Worm (Caenorhabditis elegans) whole organism, L1 larva: ENCODE measurements around the gene inpp-1.

Source experiments
- C04F5.9 ChIP-seq: sonication (generic microtip); optimal IDR thresholded peaks from 2 replicates; lab custom pipeline; 2016; ENCODE audit warnings: missing genetic modification characterization, missing compliant biosample characterization
- C16A3.4 ChIP-seq: fragments of 150-350 bp; optimal IDR thresholded peaks from 2 replicates; lab custom pipeline; 2014; ENCODE audit warnings: missing biosample characterization, missing genetic modification characterization
- ama-1 ChIP-seq: fragments of 150-350 bp; optimal IDR thresholded peaks from 2 replicates; lab custom pipeline; 2014
- blmp-1 ChIP-seq: fragments of 150-350 bp; optimal IDR thresholded peaks from 2 replicates; lab custom pipeline; 2014; ENCODE audit warnings: missing biosample characterization, missing genetic modification characterization
- efl-1 ChIP-seq, 4 experiments: fragments of 150-350 bp; optimal IDR thresholded peaks in 3 of 4; peaks in 1 of 4; 1 replicate in 1 of 4; 2 replicates in 3 of 4; lab custom pipeline; 2014; ENCODE audit warnings: missing biosample characterization in 2 of 4, missing genetic modification characterization in 2 of 4, missing genetic modification reagents in 2 of 4
- fkh-10 ChIP-seq: sonication (generic microtip); optimal IDR thresholded peaks from 2 replicates; lab custom pipeline; 2017; ENCODE audit warnings: missing biosample characterization, missing genetic modification reagents, missing genetic modification characterization
- fkh-4 ChIP-seq: sonication (generic microtip); optimal IDR thresholded peaks from 2 replicates; lab custom pipeline; 2016; ENCODE audit warnings: missing compliant biosample characterization, missing genetic modification characterization, borderline replicate concordance
- jun-1 ChIP-seq: fragments of 150-350 bp; optimal IDR thresholded peaks from 2 replicates; lab custom pipeline; 2014; ENCODE audit warnings: missing biosample characterization, missing genetic modification reagents, missing genetic modification characterization
- lin-15B ChIP-seq: fragments of 150-350 bp; sonication (generic microtip); optimal IDR thresholded peaks from 3 replicates; lab custom pipeline; 2014; ENCODE audit warnings: missing biosample characterization, missing genetic modification characterization
- lin-35 ChIP-seq, 2 experiments: fragments of 150-350 bp; optimal IDR thresholded peaks; 2 replicates each; lab custom pipeline; 2014; ENCODE audit warnings: missing biosample characterization in 2 of 2, missing genetic modification characterization in 2 of 2, missing genetic modification reagents in 2 of 2
- lir-3 ChIP-seq: sonication (generic microtip); optimal IDR thresholded peaks from 2 replicates; lab custom pipeline; 2016; ENCODE audit warnings: mild to moderate bottlenecking, missing genetic modification characterization, moderate library complexity, missing compliant biosample characterization; ENCODE audit not compliant: poor library complexity
- mep-1 ChIP-seq: fragments of 150-350 bp; optimal IDR thresholded peaks from 2 replicates; lab custom pipeline; 2014; ENCODE audit warnings: missing biosample characterization, missing genetic modification characterization
- nhr-12 ChIP-seq: sonication (generic microtip); optimal IDR thresholded peaks from 2 replicates; lab custom pipeline; 2017; ENCODE audit warnings: missing biosample characterization, missing genetic modification characterization
- nhr-19 ChIP-seq: fragments of 200-800 bp; sonication (Bioruptor generic); conservative IDR thresholded peaks from 2 replicates; pipeline ENCODE4 v1.3.6; 2022; ENCODE audit warnings: missing genetic modification characterization, missing compliant biosample characterization
- nhr-237 ChIP-seq: fragments of 150-350 bp; optimal IDR thresholded peaks from 2 replicates; lab custom pipeline; 2014; ENCODE audit warnings: missing biosample characterization, missing genetic modification characterization
- nhr-71 ChIP-seq: sonication (generic microtip); optimal IDR thresholded peaks from 2 replicates; lab custom pipeline; 2016; ENCODE audit warnings: mild to moderate bottlenecking, missing genetic modification characterization, moderate library complexity, missing compliant biosample characterization
- nhr-84 ChIP-seq: sonication (generic microtip); optimal IDR thresholded peaks from 2 replicates; lab custom pipeline; 2017; ENCODE audit warnings: missing biosample characterization, missing genetic modification characterization
- nhr-85 ChIP-seq: sonication (generic microtip); peaks from one replicate; lab custom pipeline; 2016; ENCODE audit warnings: missing genetic modification characterization, inconsistent platforms, missing compliant biosample characterization
- tlp-1 ChIP-seq: fragments of 150-350 bp; optimal IDR thresholded peaks from 2 replicates; lab custom pipeline; 2014; ENCODE audit warnings: missing biosample characterization, missing genetic modification characterization

The inpp-1 gene

ce11 chrIV:10734527-10735436 lies 38.9 kb downstream of the inpp-1 start, which contains the start of the genes orc-5 and cyb-1 (continued):
- peak; percentile 82 for TF ChIP-seq nhr-19
- TF ChIP-seq C04F5.9 (tag; lab: Kevin White, UChicago), result peak; percentile 33
- TF ChIP-seq nhr-71 (tag; lab: Kevin White, UChicago), result peak; percentile 90
- peak; percentile 95 for TF ChIP-seq lin-15B (tag; lab: Kevin White, UChicago)
- TF ChIP-seq nhr-12 (tag; lab: Kevin White, UChicago), result no peak
- no peak for TF ChIP-seq fkh-4 (tag; lab: Kevin White, UChicago)
- no peak for TF ChIP-seq nhr-237 (tag; lab: Kevin White, UChicago)
- TF ChIP-seq lir-3 (tag; lab: Kevin White, UChicago), result peak; percentile 55
- no peak for TF ChIP-seq ama-1 (lab: Kevin White, UChicago)
- no peak for TF ChIP-seq tlp-1
- TF ChIP-seq C16A3.4 (tag; lab: Kevin White, UChicago), result peak; percentile 86
- TF ChIP-seq nhr-85 (tag; lab: Kevin White, UChicago), result peak; percentile 79
- TF ChIP-seq blmp-1 (tag; lab: Kevin White, UChicago), result peak; percentile 87
- peak; percentile 97 to 99 for TF ChIP-seq lin-35 (GFP tag; optimal IDR thresholded peaks at IDR 0.05; lab: Kevin White, UChicago)
- TF ChIP-seq, all 84 proteins: peak for 49

ce11 chrIV:10727734-10728133 lies 46.0 kb downstream of the inpp-1 start, which contains the start of gene ZC168.2:
Gene ZC168.2 (plus strand): TSS chrIV:10728034.
- TF ChIP-seq nhr-84 (tag; lab: Kevin White, UChicago) (no peak), jun-1 (tag; lab: Kevin White, UChicago) (no peak), mep-1 (tag; lab: Kevin White, UChicago) (no peak), fkh-10 (GFP tag; lab: Kevin White, UChicago) (no peak), efl-1 (optimal IDR thresholded peaks at IDR 0.05; lab: Kevin White, UChicago) (no peak), efl-1 (GFP tag; optimal IDR thresholded peaks at IDR 0.05 in 1 of 2; lab: Kevin White, UChicago) (peak in 1 of 2 experiments; percentile 83)
